Fruit fly (Drosophila melanogaster) whole organism, embryonic: ENCODE measurements around the gene lectin-37Da.

Experiments
- ATbp ChIP-seq: fragments of 200-800 bp; sonication (Bioruptor generic); optimal IDR thresholded peaks from 2 replicates; lab custom pipeline; 2017; ENCODE audit warnings: missing biosample characterization, mild to moderate bottlenecking, missing genetic modification characterization, missing genetic modification reagents
- Atf6 ChIP-seq: fragments of 200-800 bp; sonication (Bioruptor generic); IDR thresholded peaks from 2 replicates; pipeline ENCODE4 v1.3.6; 2022; ENCODE audit warnings: missing biosample characterization, missing genetic modification characterization
- B-H1 ChIP-seq: fragments of 200-800 bp; sonication (Bioruptor generic); IDR thresholded peaks from 3 replicates; pipeline ENCODE4 v1.3.6; 2022; ENCODE audit warnings: missing biosample characterization, missing genetic modification characterization
- Blimp-1 ChIP-seq: fragments of 200-800 bp; sonication (Bioruptor generic); optimal IDR thresholded peaks from 3 replicates; lab custom pipeline; 2018; ENCODE audit warnings: missing biosample characterization, missing genetic modification characterization, mild to moderate bottlenecking, moderate library complexity, missing genetic modification reagents
- CG1024 ChIP-seq: fragments of 200-800 bp; sonication (Bioruptor generic); IDR thresholded peaks from 2 replicates; pipeline ENCODE4 v1.3.6; 2022; ENCODE audit warnings: missing biosample characterization, missing genetic modification characterization
- CG10267 ChIP-seq: fragments of 200-800 bp; sonication (Bioruptor generic); optimal IDR thresholded peaks from 2 replicates; lab custom pipeline; 2018; ENCODE audit warnings: missing biosample characterization, mild to moderate bottlenecking, missing genetic modification characterization, moderate library complexity
- CG10543 ChIP-seq: fragments of 200-800 bp; sonication (Bioruptor generic); optimal IDR thresholded peaks from 3 replicates; lab custom pipeline; 2017; ENCODE audit warnings: missing biosample characterization, mild to moderate bottlenecking, missing genetic modification characterization, moderate library complexity
- CG12391 ChIP-seq: fragments of 200-800 bp; sonication (Bioruptor generic); optimal IDR thresholded peaks from 3 replicates; lab custom pipeline; 2018; ENCODE audit warnings: missing biosample characterization, mild to moderate bottlenecking, missing genetic modification characterization, moderate library complexity
- CG14441 ChIP-seq: fragments of 200-800 bp; sonication (Bioruptor generic); IDR thresholded peaks from 2 replicates; pipeline ENCODE4 v1.3.6; 2022; ENCODE audit warnings: missing biosample characterization, missing genetic modification characterization
- CG14710 ChIP-seq: fragments of 200-800 bp; sonication (Bioruptor generic); optimal IDR thresholded peaks from 3 replicates; lab custom pipeline; 2019; ENCODE audit warnings: missing biosample characterization, mild to moderate bottlenecking, missing genetic modification characterization, moderate library complexity
- CG1832 ChIP-seq: fragments of 200-800 bp; sonication (Bioruptor generic); optimal IDR thresholded peaks from 2 replicates; lab custom pipeline; 2017; ENCODE audit warnings: missing biosample characterization, mild to moderate bottlenecking, missing genetic modification characterization, inconsistent platforms
- CG30431 ChIP-seq: fragments of 200-800 bp; sonication (Bioruptor generic); optimal IDR thresholded peaks from 2 replicates; lab custom pipeline; 2017; ENCODE audit warnings: missing biosample characterization, missing genetic modification characterization
- CG31388 ChIP-seq: fragments of 200-800 bp; sonication (Bioruptor generic); optimal IDR thresholded peaks from 2 replicates; lab custom pipeline; 2016; ENCODE audit warnings: missing biosample characterization, missing genetic modification characterization
- CG6175 ChIP-seq: fragments of 200-800 bp; sonication (Bioruptor generic); IDR thresholded peaks from 3 replicates; pipeline ENCODE4 v1.3.6; 2022; ENCODE audit warnings: missing biosample characterization, missing genetic modification characterization
- CG6272 ChIP-seq: fragments of 200-800 bp; sonication (Bioruptor generic); IDR thresholded peaks from 2 replicates; pipeline ENCODE4 v1.3.6; 2022; ENCODE audit warnings: missing biosample characterization, missing genetic modification characterization
- CG7963 ChIP-seq: fragments of 200-800 bp; sonication (Bioruptor generic); IDR thresholded peaks from 3 replicates; pipeline ENCODE4 v1.3.6; 2022; ENCODE audit warnings: missing biosample characterization, missing genetic modification characterization; ENCODE audit not compliant: partially characterized antibody
- CG8089 ChIP-seq: fragments of 200-800 bp; sonication (Bioruptor generic); optimal IDR thresholded peaks from 3 replicates; lab custom pipeline; 2016; ENCODE audit warnings: missing biosample characterization, missing genetic modification characterization
- Camta ChIP-seq: fragments of 200-800 bp; sonication (Bioruptor generic); optimal IDR thresholded peaks from 2 replicates; lab custom pipeline; 2016; ENCODE audit warnings: missing biosample characterization, missing genetic modification characterization
- CkIIα-i1 ChIP-seq: fragments of 200-800 bp; sonication (Bioruptor generic); IDR thresholded peaks from 2 replicates; pipeline ENCODE4 v1.3.6; 2022; ENCODE audit warnings: missing biosample characterization, missing genetic modification characterization
- Dip2 ChIP-seq: fragments of 200-800 bp; sonication (Bioruptor generic); IDR thresholded peaks from 2 replicates; pipeline ENCODE4 v1.3.6; 2022; ENCODE audit warnings: missing biosample characterization, missing genetic modification characterization
- Gsc ChIP-seq: fragments of 200-800 bp; sonication (Bioruptor generic); IDR thresholded peaks from 2 replicates; pipeline ENCODE4 v1.3.6; 2022; ENCODE audit warnings: missing biosample characterization, missing genetic modification characterization
- HHEX ChIP-seq: fragments of 200-800 bp; sonication (Bioruptor generic); optimal IDR thresholded peaks from 3 replicates; lab custom pipeline; 2017; ENCODE audit warnings: missing biosample characterization, mild to moderate bottlenecking, missing genetic modification characterization, missing genetic modification reagents
- HmgD ChIP-seq: fragments of 200-800 bp; sonication (Bioruptor generic); optimal IDR thresholded peaks from 3 replicates; lab custom pipeline; 2016; ENCODE audit warnings: missing biosample characterization, missing genetic modification characterization
- Lhr ChIP-seq: fragments of 200-800 bp; sonication (Bioruptor generic); optimal IDR thresholded peaks from 3 replicates; lab custom pipeline; 2017; ENCODE audit warnings: mild to moderate bottlenecking, missing biosample characterization, missing genetic modification reagents, missing genetic modification characterization
- Mrtf ChIP-seq: fragments of 200-800 bp; sonication (Bioruptor generic); IDR thresholded peaks from 3 replicates; pipeline ENCODE4 v1.3.6; 2022; ENCODE audit warnings: missing biosample characterization, missing genetic modification characterization
- Myb ChIP-seq: fragments of 200-800 bp; sonication (Bioruptor generic); optimal IDR thresholded peaks from 2 replicates; lab custom pipeline; 2016; ENCODE audit warnings: missing biosample characterization, missing genetic modification characterization
- NFAT ChIP-seq: fragments of 200-800 bp; sonication (Bioruptor generic); IDR thresholded peaks from 2 replicates; pipeline ENCODE4 v1.3.6; 2022; ENCODE audit warnings: missing biosample characterization, missing genetic modification characterization
- Six4 ChIP-seq: fragments of 200-800 bp; sonication (Bioruptor generic); optimal IDR thresholded peaks from 2 replicates; lab custom pipeline; 2016; ENCODE audit warnings: missing biosample characterization, missing genetic modification characterization
- ara ChIP-seq: fragments of 200-800 bp; sonication (Bioruptor generic); IDR thresholded peaks from 2 replicates; pipeline ENCODE4 v1.3.6; 2022; ENCODE audit warnings: missing biosample characterization, missing genetic modification characterization
- bowl ChIP-seq: fragments of 200-800 bp; sonication (Bioruptor generic); IDR thresholded peaks from 2 replicates; pipeline ENCODE4 v1.3.6; 2022; ENCODE audit warnings: missing biosample characterization, missing genetic modification characterization
- caup ChIP-seq: fragments of 200-800 bp; sonication (Bioruptor generic); optimal IDR thresholded peaks from 3 replicates; lab custom pipeline; 2017; ENCODE audit warnings: missing biosample characterization, mild to moderate bottlenecking, missing genetic modification characterization, moderate library complexity; ENCODE audit not compliant: severe bottlenecking
- eve ChIP-seq, 2 experiments: fragments of >200 bp; optimal IDR thresholded peaks; 2 replicates each; lab custom pipeline; 2017; ENCODE audit warnings: missing biosample characterization in 2 of 2, missing genetic modification characterization in 2 of 2
- eyg ChIP-seq: fragments of 200-800 bp; sonication (Bioruptor generic); optimal IDR thresholded peaks from 3 replicates; lab custom pipeline; 2016; ENCODE audit warnings: missing biosample characterization, missing genetic modification characterization
- fd3F ChIP-seq: fragments of 200-800 bp; sonication (Bioruptor generic); optimal IDR thresholded peaks from 2 replicates; lab custom pipeline; 2018; ENCODE audit warnings: missing biosample characterization, mild to moderate bottlenecking, missing genetic modification characterization, moderate library complexity
- gro ChIP-seq: fragments of 200-800 bp; sonication (Bioruptor generic); optimal IDR thresholded peaks from 2 replicates; lab custom pipeline; 2016; ENCODE audit warnings: missing biosample characterization, missing genetic modification characterization
- hb ChIP-seq: fragments of 200-800 bp; sonication (Bioruptor generic); IDR thresholded peaks from 3 replicates; pipeline ENCODE4 v1.3.6; 2022; ENCODE audit warnings: missing biosample characterization, missing genetic modification characterization; ENCODE audit not compliant: partially characterized antibody
- her ChIP-seq: fragments of 200-800 bp; sonication (Bioruptor generic); optimal IDR thresholded peaks from 2 replicates; lab custom pipeline; 2016; ENCODE audit warnings: missing biosample characterization, missing genetic modification characterization
- insv ChIP-seq, 2 experiments: fragments of 200-800 bp; sonication (Bioruptor generic); optimal IDR thresholded peaks; 3 replicates each; lab custom pipeline; 2016 to 2018; ENCODE audit warnings: missing biosample characterization in 2 of 2, missing genetic modification characterization in 2 of 2
- lab ChIP-seq: fragments of 200-800 bp; sonication (Bioruptor generic); optimal IDR thresholded peaks from 3 replicates; lab custom pipeline; 2017; ENCODE audit warnings: missing biosample characterization, missing genetic modification characterization, mild to moderate bottlenecking, moderate library complexity, missing genetic modification reagents
- mirr ChIP-seq: fragments of 200-800 bp; sonication (Bioruptor generic); optimal IDR thresholded peaks from 3 replicates; lab custom pipeline; 2018; ENCODE audit warnings: missing biosample characterization, mild to moderate bottlenecking, missing genetic modification characterization
- mld ChIP-seq: fragments of 200-800 bp; sonication (Bioruptor generic); IDR thresholded peaks from 3 replicates; pipeline ENCODE4 v1.3.6; 2022; ENCODE audit warnings: missing biosample characterization, missing genetic modification characterization; ENCODE audit not compliant: partially characterized antibody
- sens ChIP-seq: fragments of 200-800 bp; sonication (Bioruptor generic); peaks from one replicate; lab custom pipeline; 2016; ENCODE audit warnings: missing biosample characterization, missing genetic modification characterization
- shn ChIP-seq: fragments of 200-800 bp; sonication (Bioruptor generic); optimal IDR thresholded peaks from 3 replicates; lab custom pipeline; 2016; ENCODE audit warnings: missing biosample characterization, missing genetic modification characterization
- sna ChIP-seq: fragments of 200-800 bp; sonication (Bioruptor generic); IDR thresholded peaks from 2 replicates; pipeline ENCODE4 v1.3.6; 2022; ENCODE audit warnings: missing biosample characterization, missing genetic modification characterization; ENCODE audit not compliant: partially characterized antibody
- sob ChIP-seq: fragments of 200-800 bp; sonication (Bioruptor generic); IDR thresholded peaks from 2 replicates; pipeline ENCODE4 v1.3.6; 2022; ENCODE audit warnings: missing biosample characterization, missing genetic modification characterization
- stc ChIP-seq: fragments of 200-800 bp; sonication (Bioruptor generic); IDR thresholded peaks from 2 replicates; pipeline ENCODE4 v1.3.6; 2022; ENCODE audit warnings: missing biosample characterization, missing genetic modification characterization
- unc-4 ChIP-seq: fragments of 200-800 bp; sonication (Bioruptor generic); IDR thresholded peaks from 2 replicates; pipeline ENCODE4 v1.3.6; 2022; ENCODE audit warnings: missing biosample characterization, missing genetic modification characterization; ENCODE audit not compliant: partially characterized antibody
- wor ChIP-seq: fragments of 200-800 bp; sonication (Bioruptor generic); IDR thresholded peaks from 2 replicates; pipeline ENCODE4 v1.3.6; 2022; ENCODE audit warnings: missing biosample characterization, missing genetic modification characterization

The lectin-37Da gene

DNA sequence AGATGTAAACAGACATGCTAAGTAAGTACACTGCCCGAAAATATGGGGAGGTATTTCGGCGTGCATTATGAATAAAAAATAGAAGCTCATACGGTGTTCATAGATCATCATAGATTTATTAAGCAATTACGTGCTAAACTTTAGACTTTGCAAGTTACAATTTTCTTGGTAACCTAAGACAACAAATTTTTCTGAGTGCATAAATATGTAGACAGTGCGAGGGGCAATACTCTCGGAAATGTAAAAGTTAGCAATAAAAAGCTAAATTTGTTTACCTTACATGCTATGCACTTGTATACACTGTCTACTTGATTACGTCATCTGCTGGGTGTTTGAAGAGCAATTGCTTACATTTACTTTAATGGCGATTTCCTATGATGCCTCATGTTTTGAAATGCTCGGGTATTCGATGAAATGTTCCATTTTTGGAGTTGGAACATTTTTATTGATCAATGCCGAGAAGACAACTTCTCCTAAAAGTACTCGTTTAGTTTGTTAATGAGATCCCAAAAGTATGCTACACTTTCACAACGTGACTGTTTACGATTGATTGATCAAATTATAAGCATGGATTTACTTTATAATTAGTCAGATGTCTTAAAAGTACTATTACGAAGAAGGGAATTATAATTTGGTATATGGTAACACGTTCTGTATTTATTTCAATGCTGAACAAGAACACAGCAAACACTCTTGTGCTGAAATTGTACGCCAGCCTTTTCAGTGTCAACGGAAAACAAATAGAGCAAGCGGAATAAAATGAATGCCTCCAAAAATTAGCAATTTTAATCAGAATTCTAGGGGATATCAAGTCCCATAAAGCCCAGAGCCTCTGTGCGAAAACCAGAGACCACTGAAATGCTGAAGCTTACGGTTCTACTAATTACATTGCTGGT, 1.3 kb upstream of the lectin-37Da start, which contains the start of gene Lectin-galC1 (continued):
- TF ChIP-seq fd3F (GFP tag; lab: Kevin White, UChicago) (peak; percentile 76), mirr (peak; percentile 51), CG14710 (tag; lab: Kevin White, UChicago) (peak; percentile 85), CG1024 (peak; percentile 69; the same call in 1 of the 2 replicates), Myb (GFP tag; lab: Kevin White, UChicago) (peak; percentile 69), ara (GFP tag; lab: Robert Waterston, UW) (peak; percentile 89), CG1832 (GFP tag; lab: Kevin White, UChicago) (no peak), CG8089 (GFP tag; lab: Kevin White, UChicago) (peak; percentile 89), caup (peak; percentile 76), CG31388 (GFP tag; lab: Kevin White, UChicago) (peak; percentile 85), CG30431 (GFP tag; lab: Kevin White, UChicago) (peak; percentile 80), HHEX (GFP tag; lab: Kevin White, UChicago) (peak; percentile 84), Camta (GFP tag; lab: Kevin White, UChicago) (peak; percentile 85), CG10543 (GFP tag; lab: Kevin White, UChicago) (peak; percentile 36), shn (peak; percentile 84), Blimp-1 (GFP tag; lab: Kevin White, UChicago) (peak; percentile 87), mld (GFP tag; lab: Robert Waterston, UW) (no peak), her (GFP tag; lab: Kevin White, UChicago) (peak; percentile 88), CkIIα-i1 (GFP tag; lab: Robert Waterston, UW) (no peak), stc (GFP tag; lab: Robert Waterston, UW) (peak; percentile 88), Mrtf (GFP tag; lab: Robert Waterston, UW) (peak; percentile 84), sens (GFP tag; lab: Kevin White, UChicago) (peak; percentile 99), NFAT (GFP tag; lab: Robert Waterston, UW) (peak; percentile 59), CG6175 (no peak), wor (peak; percentile 77), bowl (peak; percentile 25; the same call in 1 of the 2 replicates), Dip2 (no peak), hb (GFP tag; lab: Robert Waterston, UW) (no peak), sna (GFP tag; lab: Robert Waterston, UW) (no peak), eyg (GFP tag; lab: Kevin White, UChicago) (peak; percentile 73), CG14441 (GFP tag; lab: Robert Waterston, UW) (peak; percentile 83), lab (peak; percentile 83), Atf6 (GFP tag; lab: Robert Waterston, UW) (peak; percentile 87), B-H1 (GFP tag; lab: Robert Waterston, UW) (peak; percentile 81), CG6272 (GFP tag; lab: Robert Waterston, UW) (peak; percentile 71; the same call in 1 of the 2 replicates), insv (GFP tag; optimal IDR thresholded peaks at IDR 0.05; lab: Kevin White, UChicago) (peak in 1 of 2 experiments; percentile 16), ATbp (GFP tag; lab: Kevin White, UChicago) (peak; percentile 89), CG7963 (no peak), gro (peak; percentile 41), sob (peak; percentile 79), Gsc (no peak), unc-4 (GFP tag; lab: Robert Waterston, UW) (no peak), Lhr (GFP tag; lab: Kevin White, UChicago) (peak; percentile 78), CG10267 (tag; lab: Kevin White, UChicago) (peak; percentile 80), eve (GFP tag; optimal IDR thresholded peaks at IDR 0.05; lab: Kevin White, UChicago) (peak in 1 of 2 experiments; percentile 95), HmgD (GFP tag; lab: Kevin White, UChicago) (peak; percentile 30), CG12391 (tag; lab: Kevin White, UChicago) (peak; percentile 89), Six4 (GFP tag; lab: Kevin White, UChicago) (peak; percentile 85)
